Worm (Caenorhabditis elegans): ENCODE data around the gene K08D12.3.

The K08D12.3 gene

DNA sequence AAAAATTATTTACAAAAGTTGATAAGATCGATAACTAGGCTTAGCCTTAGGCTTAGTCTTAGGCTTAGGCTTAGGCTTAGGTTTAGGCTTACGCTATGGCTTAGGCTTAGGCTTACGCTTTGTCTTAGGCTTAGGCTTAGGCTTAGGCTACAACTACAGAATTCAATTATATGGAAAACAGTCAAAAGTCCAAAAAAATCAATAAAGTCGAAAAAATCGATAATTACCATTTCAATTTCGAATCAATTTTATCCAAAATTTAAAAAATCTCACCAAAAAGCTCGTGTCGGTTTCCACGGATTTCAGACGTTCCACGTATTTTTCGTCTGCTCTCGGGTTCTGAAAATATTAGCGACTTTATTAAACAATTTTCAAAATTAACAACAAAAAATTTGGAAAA, 33.1 kb upstream of the K08D12.3 start:
- TF ChIP-seq unc-3 (GFP tag; conservative IDR thresholded peaks at IDR 0.05) (no peak), unc-3 (tag; optimal IDR thresholded peaks at IDR 0.05) (no peak), ceh-2 (tag; optimal IDR thresholded peaks at IDR 0.05) (no peak), eyg-1 (tag; optimal IDR thresholded peaks at IDR 0.05) (no peak), K02D7.2 (tag; optimal IDR thresholded peaks at IDR 0.05) (no peak), hlh-30 (tag; optimal IDR thresholded peaks at IDR 0.05; ENCODE audit: insufficient read depth) (no peak), C38D4.7 (GFP tag; optimal IDR thresholded peaks at IDR 0.05) (no peak), T23F11.4 (GFP tag; optimal IDR thresholded peaks at IDR 0.05) (no peak)

- TF ChIP-seq K02D7.2 (tag; optimal IDR thresholded peaks at IDR 0.05) (no peak), C38D4.7 (GFP tag; optimal IDR thresholded peaks at IDR 0.05) (no peak), pha-2 (tag; optimal IDR thresholded peaks at IDR 0.05) (no peak), ceh-22 (tag; optimal IDR thresholded peaks at IDR 0.05) (no peak), hlh-15 (tag; optimal IDR thresholded peaks at IDR 0.05) (no peak), sox-2 (GFP tag; IDR thresholded peaks at IDR 0.05) (no peak), zip-5 (tag; optimal IDR thresholded peaks at IDR 0.05) (no peak), npax-4 (tag; optimal IDR thresholded peaks at IDR 0.05) (no peak), ref-2 (tag; optimal IDR thresholded peaks at IDR 0.05) (no peak)
These were observed 30.8 kb upstream of the K08D12.3 start for ce11 chrIV:1679227-1679626.

DNA sequence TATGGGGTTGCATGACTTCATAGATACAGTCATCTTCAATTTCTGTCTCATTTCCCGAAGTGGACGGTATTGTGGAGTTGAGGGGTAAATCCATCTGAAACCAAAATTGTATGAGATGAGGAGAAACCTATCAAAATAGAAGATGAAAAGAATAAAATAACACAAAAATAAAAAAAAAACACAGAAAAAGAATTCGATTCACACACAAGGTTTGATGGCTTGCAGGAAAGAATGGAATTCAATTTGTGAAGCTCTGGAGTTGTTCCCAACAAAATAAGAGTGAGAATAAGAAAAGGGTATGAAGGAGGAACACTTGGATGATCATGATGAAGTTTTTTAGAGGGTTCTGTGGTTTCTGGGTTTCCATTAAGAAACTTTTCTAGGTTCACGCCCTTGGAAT, 28.0 kb upstream of the K08D12.3 start, which contains the start of gene Y41D4B.24:
Gene Y41D4B.24 (minus strand): TSS at position 101 of the 400 bp plus-strand sequence.
- no peak for TF ChIP-seq syd-9 (tag; optimal IDR thresholded peaks at IDR 0.05)
- no peak for TF ChIP-seq odd-2 (tag; optimal IDR thresholded peaks at IDR 0.05)
- TF ChIP-seq ceh-6 (GFP tag; optimal IDR thresholded peaks at IDR 0.05) = no peak
- no peak for TF ChIP-seq ceh-30 (tag; optimal IDR thresholded peaks at IDR 0.05)
- TF ChIP-seq ahr-1 (tag; optimal IDR thresholded peaks at IDR 0.05) = no peak
- TF ChIP-seq hlh-15 (tag; optimal IDR thresholded peaks at IDR 0.05) = no peak
- no peak for TF ChIP-seq sdc-2 (tag; optimal IDR thresholded peaks at IDR 0.05)
- no peak for TF ChIP-seq ceh-2 (tag; optimal IDR thresholded peaks at IDR 0.05)
- TF ChIP-seq unc-42 (tag; optimal IDR thresholded peaks at IDR 0.05) = no peak
- no peak for TF ChIP-seq unc-55 (GFP tag; optimal IDR thresholded peaks at IDR 0.05)
- no peak for TF ChIP-seq pax-1 (tag; optimal IDR thresholded peaks at IDR 0.05)
- TF ChIP-seq hlh-30 (tag; optimal IDR thresholded peaks at IDR 0.05; ENCODE audit: insufficient read depth) = no peak

DNA sequence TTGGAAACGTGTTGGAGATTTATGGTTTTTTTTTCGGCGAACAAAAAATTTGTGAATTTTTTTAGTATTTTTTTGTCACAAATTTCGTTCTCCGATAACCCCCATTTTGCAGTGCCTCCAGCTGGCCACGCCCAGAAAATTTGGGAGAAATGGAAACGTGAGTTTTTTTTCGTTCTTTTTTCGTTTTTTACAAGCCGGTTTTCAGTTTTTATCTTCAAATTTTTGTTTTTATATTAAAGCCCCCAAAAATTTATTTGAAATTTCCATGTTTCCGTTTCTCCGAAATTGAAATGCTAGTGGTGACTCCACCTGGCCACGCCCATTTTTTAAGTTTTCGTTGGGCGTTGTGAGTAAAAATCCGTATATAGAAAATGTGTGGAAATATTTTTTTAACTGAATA, 22.9 kb upstream of the K08D12.3 start:
- TF ChIP-seq pag-3 (tag; optimal IDR thresholded peaks at IDR 0.05; ENCODE audit: borderline replicate concordance) (no peak), unc-42 (tag; optimal IDR thresholded peaks at IDR 0.05) (no peak), ceh-24 (tag; optimal IDR thresholded peaks at IDR 0.05) (no peak), hlh-30 (tag; optimal IDR thresholded peaks at IDR 0.05; ENCODE audit: insufficient read depth) (no peak), K09A11.1 (tag; optimal IDR thresholded peaks at IDR 0.05; ENCODE audit: insufficient read depth) (no peak), ceh-30 (tag; optimal IDR thresholded peaks at IDR 0.05) (no peak), K02D7.2 (tag; optimal IDR thresholded peaks at IDR 0.05) (peak; percentile 49), hlh-8 (tag; optimal IDR thresholded peaks at IDR 0.05) (peak; percentile 84), fkh-10 (GFP tag; optimal IDR thresholded peaks at IDR 0.05) (no peak), F13H6.1 (tag; optimal IDR thresholded peaks at IDR 0.05) (peak; percentile 78), lim-6 (tag; optimal IDR thresholded peaks at IDR 0.05) (peak; percentile 87), ceh-19 (GFP tag; optimal IDR thresholded peaks at IDR 0.05) (no peak), gmeb-2 (tag; optimal IDR thresholded peaks at IDR 0.05) (peak; percentile 46), ztf-16 (tag; optimal IDR thresholded peaks at IDR 0.05) (peak; percentile 66), ceh-18 (tag; optimal IDR thresholded peaks at IDR 0.05) (peak; percentile 2), ceh-45 (GFP tag; IDR thresholded peaks at IDR 0.05) (no peak), ceh-31 (tag; optimal IDR thresholded peaks at IDR 0.05) (peak; percentile 98), C08G9.2 (tag; optimal IDR thresholded peaks at IDR 0.05) (peak; percentile 90), pat-9 (tag; optimal IDR thresholded peaks at IDR 0.05) (no peak), pha-2 (tag; optimal IDR thresholded peaks at IDR 0.05) (peak; percentile 47), ref-2 (tag; optimal IDR thresholded peaks at IDR 0.05) (peak; percentile 94), sox-2 (GFP tag; IDR thresholded peaks at IDR 0.05) (no peak), unc-86 (tag; optimal IDR thresholded peaks at IDR 0.05) (peak; percentile 20), ceh-9 (tag; optimal IDR thresholded peaks at IDR 0.05) (no peak), dmd-4 (tag; optimal IDR thresholded peaks at IDR 0.05; ENCODE audit: borderline replicate concordance) (peak; percentile 82), pros-1 (tag; optimal IDR thresholded peaks at IDR 0.05) (no peak), npax-4 (tag; optimal IDR thresholded peaks at IDR 0.05) (no peak), Y22D7AL.16 (tag; optimal IDR thresholded peaks at IDR 0.05) (no peak), tbx-2 (tag; optimal IDR thresholded peaks at IDR 0.05) (peak; percentile 94), eyg-1 (tag; optimal IDR thresholded peaks at IDR 0.05) (no peak), nfya-1 (tag; optimal IDR thresholded peaks at IDR 0.05) (no peak), sdc-2 (tag; optimal IDR thresholded peaks at IDR 0.05) (peak; percentile 58)
